Fruit fly (Drosophila melanogaster) whole organism, embryonic: Measurements from ENCODE around the gene gpp.
A peak's percentile ranks its signal among the peaks of the same experiment; 100 is the strongest.

Experiments used
- Ada2b ChIP-seq: fragments of 200-800 bp; sonication (Bioruptor generic); IDR thresholded peaks from 2 replicates; pipeline ENCODE4 v1.3.6; 2022; ENCODE audit warnings: missing biosample characterization, missing genetic modification characterization
- Asciz ChIP-seq: fragments of 200-800 bp; sonication (Bioruptor generic); optimal IDR thresholded peaks from 2 replicates; lab custom pipeline; 2017; ENCODE audit warnings: missing biosample characterization, mild to moderate bottlenecking, missing genetic modification characterization, missing genetic modification reagents
- Atf6 ChIP-seq: fragments of 200-800 bp; sonication (Bioruptor generic); IDR thresholded peaks from 2 replicates; pipeline ENCODE4 v1.3.6; 2022; ENCODE audit warnings: missing biosample characterization, missing genetic modification characterization
- CG11085 ChIP-seq: fragments of 200-800 bp; sonication (Bioruptor generic); IDR thresholded peaks from 2 replicates; pipeline ENCODE4 v1.3.6; 2022; ENCODE audit warnings: missing biosample characterization, missing genetic modification characterization
- CG12236 ChIP-seq: fragments of 200-800 bp; sonication (Bioruptor generic); optimal IDR thresholded peaks from 2 replicates; lab custom pipeline; 2016; ENCODE audit warnings: missing biosample characterization, missing genetic modification characterization
- CG12659 ChIP-seq: fragments of 200-800 bp; sonication (Bioruptor generic); optimal IDR thresholded peaks from 3 replicates; lab custom pipeline; 2017; ENCODE audit warnings: mild to moderate bottlenecking, missing biosample characterization, missing genetic modification reagents, missing genetic modification characterization
- CG13123 ChIP-seq: fragments of 200-800 bp; sonication (Bioruptor generic); optimal IDR thresholded peaks from 2 replicates; lab custom pipeline; 2016; ENCODE audit warnings: missing biosample characterization, missing genetic modification characterization
- CG15011 ChIP-seq: fragments of 200-800 bp; sonication (Bioruptor generic); optimal IDR thresholded peaks from 3 replicates; lab custom pipeline; 2018; ENCODE audit warnings: missing biosample characterization, mild to moderate bottlenecking, missing genetic modification characterization
- CG15073 ChIP-seq: fragments of 200-800 bp; sonication (Bioruptor generic); optimal IDR thresholded peaks from 2 replicates; lab custom pipeline; 2016; ENCODE audit warnings: missing biosample characterization, missing genetic modification characterization
- CG16863 ChIP-seq: fragments of 200-800 bp; sonication (Bioruptor generic); optimal IDR thresholded peaks from 3 replicates; lab custom pipeline; 2016; ENCODE audit warnings: missing biosample characterization, missing genetic modification characterization
- CG17568 ChIP-seq: fragments of 200-800 bp; sonication (Bioruptor generic); optimal IDR thresholded peaks from 2 replicates; lab custom pipeline; 2018; ENCODE audit warnings: missing biosample characterization, mild to moderate bottlenecking, missing genetic modification characterization, moderate library complexity
- CG17802 ChIP-seq: fragments of 200-800 bp; sonication (Bioruptor generic); optimal IDR thresholded peaks from 2 replicates; lab custom pipeline; 2018; ENCODE audit warnings: missing biosample characterization, mild to moderate bottlenecking, missing genetic modification characterization, moderate library complexity
- CG2129 ChIP-seq: fragments of 200-800 bp; sonication (Bioruptor generic); IDR thresholded peaks from 2 replicates; pipeline ENCODE4 v1.3.6; 2022; ENCODE audit warnings: missing biosample characterization, missing genetic modification characterization; ENCODE audit not compliant: partially characterized antibody
- CG30431 ChIP-seq: fragments of 200-800 bp; sonication (Bioruptor generic); optimal IDR thresholded peaks from 2 replicates; lab custom pipeline; 2017; ENCODE audit warnings: missing biosample characterization, missing genetic modification characterization
- CG3065 ChIP-seq: fragments of 200-800 bp; sonication (Bioruptor generic); optimal IDR thresholded peaks from 2 replicates; lab custom pipeline; 2016; ENCODE audit warnings: missing biosample characterization, missing genetic modification characterization
- CG3163 ChIP-seq: fragments of 200-800 bp; sonication (Bioruptor generic); optimal IDR thresholded peaks from 3 replicates; lab custom pipeline; 2016; ENCODE audit warnings: missing biosample characterization, missing genetic modification characterization
- CG33213 ChIP-seq: fragments of 200-800 bp; sonication (Bioruptor generic); optimal IDR thresholded peaks from 3 replicates; lab custom pipeline; 2016; ENCODE audit warnings: missing biosample characterization, missing genetic modification characterization
- CG7271 ChIP-seq: fragments of 200-800 bp; sonication (Bioruptor generic); optimal IDR thresholded peaks from 2 replicates; lab custom pipeline; 2018; ENCODE audit warnings: missing biosample characterization, mild to moderate bottlenecking, missing genetic modification characterization, moderate library complexity
- CG7786 ChIP-seq: fragments of 200-800 bp; sonication (Bioruptor generic); optimal IDR thresholded peaks from 2 replicates; lab custom pipeline; 2016; ENCODE audit warnings: missing biosample characterization, missing genetic modification characterization
- CG9215 ChIP-seq: fragments of 200-800 bp; sonication (Bioruptor generic); IDR thresholded peaks from 2 replicates; pipeline ENCODE4 v1.3.6; 2022; ENCODE audit warnings: missing biosample characterization, missing genetic modification characterization
- CkIIα-i1 ChIP-seq: fragments of 200-800 bp; sonication (Bioruptor generic); IDR thresholded peaks from 2 replicates; pipeline ENCODE4 v1.3.6; 2022; ENCODE audit warnings: missing biosample characterization, missing genetic modification characterization
- Dref ChIP-seq: fragments of 200-800 bp; sonication (Bioruptor generic); IDR thresholded peaks from 2 replicates; pipeline ENCODE4 v1.3.6; 2022; ENCODE audit warnings: missing biosample characterization, missing genetic modification characterization
- Drgx ChIP-seq: fragments of 200-800 bp; sonication (Bioruptor generic); IDR thresholded peaks from 2 replicates; pipeline ENCODE4 v1.3.6; 2022; ENCODE audit warnings: missing biosample characterization, missing genetic modification characterization
- Elba2 ChIP-seq: fragments of 200-800 bp; sonication (Bioruptor generic); optimal IDR thresholded peaks from 3 replicates; lab custom pipeline; 2016; ENCODE audit warnings: missing biosample characterization, missing genetic modification characterization
- GATAe ChIP-seq: fragments of 200-800 bp; sonication (Bioruptor generic); conservative IDR thresholded peaks from 2 replicates; pipeline ENCODE4 v1.3.6; 2022; ENCODE audit warnings: missing biosample characterization, missing genetic modification characterization
- Hey ChIP-seq: fragments of 200-800 bp; sonication (Bioruptor generic); optimal IDR thresholded peaks from 3 replicates; lab custom pipeline; 2018; ENCODE audit warnings: missing biosample characterization, mild to moderate bottlenecking, missing genetic modification characterization
- Hr3 ChIP-seq: fragments of 200-800 bp; sonication (Bioruptor generic); optimal IDR thresholded peaks from 3 replicates; lab custom pipeline; 2016; ENCODE audit warnings: missing biosample characterization, missing genetic modification characterization
- Rx ChIP-seq: fragments of 200-800 bp; sonication (Bioruptor generic); IDR thresholded peaks from 2 replicates; pipeline ENCODE4 v1.3.6; 2022; ENCODE audit warnings: missing biosample characterization, missing genetic modification characterization
- aop ChIP-seq: fragments of 200-800 bp; sonication (Bioruptor generic); IDR thresholded peaks from 2 replicates; pipeline ENCODE4 v1.3.6; 2022; ENCODE audit warnings: missing biosample characterization, missing genetic modification characterization
- az2 ChIP-seq: fragments of 200-800 bp; sonication (Bioruptor generic); optimal IDR thresholded peaks from 3 replicates; lab custom pipeline; 2016; ENCODE audit warnings: missing biosample characterization, missing genetic modification characterization
- bigmax ChIP-seq: fragments of 200-800 bp; sonication (Bioruptor generic); optimal IDR thresholded peaks from 2 replicates; lab custom pipeline; 2018; ENCODE audit warnings: missing biosample characterization, mild to moderate bottlenecking, missing genetic modification characterization
- cas ChIP-seq: fragments of 200-800 bp; sonication (Bioruptor generic); IDR thresholded peaks from 2 replicates; pipeline ENCODE4 v1.3.6; 2022; ENCODE audit warnings: missing biosample characterization, missing genetic modification characterization
- chn ChIP-seq: fragments of 200-800 bp; sonication (Bioruptor generic); optimal IDR thresholded peaks from 2 replicates; lab custom pipeline; 2016; ENCODE audit warnings: missing biosample characterization, missing genetic modification characterization
- ewg ChIP-seq: fragments of 200-800 bp; sonication (Bioruptor generic); optimal IDR thresholded peaks from 3 replicates; lab custom pipeline; 2017; ENCODE audit warnings: mild to moderate bottlenecking, missing biosample characterization, missing genetic modification reagents, missing genetic modification characterization
- fd64A ChIP-seq: fragments of 200-800 bp; sonication (Bioruptor generic); optimal IDR thresholded peaks from 3 replicates; lab custom pipeline; 2018; ENCODE audit warnings: missing biosample characterization, mild to moderate bottlenecking, missing genetic modification characterization
- fu2 ChIP-seq: fragments of 200-800 bp; sonication (Bioruptor generic); optimal IDR thresholded peaks from 2 replicates; lab custom pipeline; 2016; ENCODE audit warnings: missing biosample characterization, missing genetic modification characterization
- gfzf ChIP-seq: fragments of 200-800 bp; sonication (Bioruptor generic); optimal IDR thresholded peaks from 2 replicates; lab custom pipeline; 2016; ENCODE audit warnings: missing biosample characterization, mild to moderate bottlenecking, missing genetic modification characterization, moderate library complexity
- her ChIP-seq: fragments of 200-800 bp; sonication (Bioruptor generic); optimal IDR thresholded peaks from 2 replicates; lab custom pipeline; 2016; ENCODE audit warnings: missing biosample characterization, missing genetic modification characterization
- lilli ChIP-seq: fragments of 200-800 bp; sonication (Bioruptor generic); optimal IDR thresholded peaks from 3 replicates; lab custom pipeline; 2016; ENCODE audit warnings: missing biosample characterization, missing genetic modification characterization
- nom ChIP-seq: fragments of 200-800 bp; sonication (Bioruptor generic); optimal IDR thresholded peaks from 2 replicates; lab custom pipeline; 2017; ENCODE audit warnings: missing biosample characterization, missing genetic modification characterization, mild to moderate bottlenecking, moderate library complexity, missing genetic modification reagents
- pan ChIP-seq, 4 experiments: fragments of >200 bp in 3 of 4; fragments of 200-800 bp in 1 of 4; sonication (Bioruptor generic) in 1 of 4; optimal IDR thresholded peaks in 3 of 4; IDR thresholded peaks in 1 of 4; 2 replicates each; pipeline versions ENCODE4 v1.3.6 to Lab custom; 2017 to 2022; ENCODE audit warnings: missing biosample characterization in 2 of 4, missing genetic modification characterization in 2 of 4, mixed read lengths in 1 of 4
- prd ChIP-seq, 3 experiments: fragments of >200 bp in 2 of 3; fragments of 200-800 bp in 1 of 3; sonication (Bioruptor generic) in 1 of 3; optimal IDR thresholded peaks in 2 of 3; IDR thresholded peaks in 1 of 3; 2 replicates in 2 of 3; 3 replicates in 1 of 3; pipeline versions ENCODE4 v1.3.6 to Lab custom; 2017 to 2022; ENCODE audit warnings: missing biosample characterization in 1 of 3, missing genetic modification characterization in 1 of 3
- sens ChIP-seq: fragments of 200-800 bp; sonication (Bioruptor generic); peaks from one replicate; lab custom pipeline; 2016; ENCODE audit warnings: missing biosample characterization, missing genetic modification characterization
- shn ChIP-seq: fragments of 200-800 bp; sonication (Bioruptor generic); optimal IDR thresholded peaks from 3 replicates; lab custom pipeline; 2016; ENCODE audit warnings: missing biosample characterization, missing genetic modification characterization
- sisA ChIP-seq: fragments of 200-800 bp; sonication (Bioruptor generic); IDR thresholded peaks from 2 replicates; pipeline ENCODE4 v1.3.6; 2022; ENCODE audit warnings: missing biosample characterization, missing genetic modification characterization
- slou ChIP-seq: fragments of 200-800 bp; sonication (Bioruptor generic); optimal IDR thresholded peaks from 3 replicates; lab custom pipeline; 2016; ENCODE audit warnings: missing biosample characterization, missing genetic modification characterization
- tap ChIP-seq: fragments of 200-800 bp; optimal IDR thresholded peaks from 3 replicates; lab custom pipeline; 2019; ENCODE audit warnings: missing biosample characterization, mild to moderate bottlenecking, missing genetic modification characterization, moderate library complexity
- tio ChIP-seq: fragments of 200-800 bp; sonication (Bioruptor generic); optimal IDR thresholded peaks from 2 replicates; lab custom pipeline; 2017; ENCODE audit warnings: missing biosample characterization, missing genetic modification characterization, inconsistent platforms
- tll ChIP-seq, 2 experiments: fragments of 200-800 bp in 1 of 2; fragments of >200 bp in 1 of 2; sonication (Bioruptor generic) in 1 of 2; optimal IDR thresholded peaks; 2 replicates each; lab custom pipeline; 2017 to 2019; ENCODE audit warnings: missing biosample characterization in 2 of 2, missing genetic modification characterization in 2 of 2, mild to moderate bottlenecking in 1 of 2, moderate library complexity in 1 of 2
- tx ChIP-seq: fragments of 200-800 bp; sonication (Bioruptor generic); optimal IDR thresholded peaks from 2 replicates; lab custom pipeline; 2016; ENCODE audit warnings: missing biosample characterization, missing genetic modification characterization
- vfl ChIP-seq: fragments of 200-800 bp; sonication (Bioruptor generic); optimal IDR thresholded peaks from 2 replicates; lab custom pipeline; 2016; ENCODE audit warnings: missing biosample characterization, missing genetic modification characterization

Gene gpp

dm6 chr3R:6457055-6457391, 50.4 kb downstream of the gpp start, which contains the start of gene Zif (continued):
- TF ChIP-seq CG2129 (GFP tag; lab: Robert Waterston, UW) (no peak), fd64A (GFP tag; lab: Kevin White, UChicago) (no peak), Hr3 (peak; percentile 33), prd (optimal IDR thresholded peaks at IDR 0.05; lab: Kevin White, UChicago) (no peak), prd (GFP tag; IDR thresholded peaks at IDR 0.05; lab: Robert Waterston, UW) (peak; percentile 32; the same call in 1 of the 3 replicates), shn (GFP tag; lab: Kevin White, UChicago) (peak; percentile 50), Atf6 (0 out of 2 replicates have a peak, but pooled peaks have one; percentile 19), CG3065 (GFP tag; lab: Kevin White, UChicago) (no peak), CG7271 (tag; lab: Kevin White, UChicago) (no peak), cas (GFP tag; lab: Robert Waterston, UW) (0 out of 2 replicates have a peak, but pooled peaks have one; percentile 48), GATAe (no peak), CG11085 (GFP tag; lab: Robert Waterston, UW) (peak; percentile 56), nom (GFP tag; lab: Kevin White, UChicago) (no peak), CG15073 (no peak), CG17568 (GFP tag; lab: Kevin White, UChicago) (no peak), bigmax (GFP tag; lab: Kevin White, UChicago) (peak; percentile 21), CkIIα-i1 (GFP tag; lab: Robert Waterston, UW) (no peak), sisA (GFP tag; lab: Robert Waterston, UW) (peak; percentile 43; the same call in 1 of the 2 replicates), vfl (GFP tag; lab: Kevin White, UChicago) (peak; percentile 38), fu2 (peak; percentile 69), CG7786 (peak; percentile 54), tio (no peak), chn (GFP tag; lab: Kevin White, UChicago) (peak; percentile 2), CG9215 (GFP tag; lab: Robert Waterston, UW) (peak; percentile 28; the same call in 1 of the 2 replicates), CG15011 (no peak), ewg (GFP tag; lab: Kevin White, UChicago) (no peak), Rx (GFP tag; lab: Robert Waterston, UW) (peak; percentile 52; the same call in 1 of the 2 replicates), sens (peak; percentile 53), slou (no peak), CG13123 (no peak), Ada2b (GFP tag; lab: Robert Waterston, UW) (no peak), CG17802 (tag; lab: Kevin White, UChicago) (peak; percentile 31), CG12659 (peak; percentile 51), tap (no peak), tx (GFP tag; lab: Kevin White, UChicago) (peak; percentile 31), aop (GFP tag; lab: Robert Waterston, UW) (no peak), CG30431 (GFP tag; lab: Kevin White, UChicago) (peak; percentile 37), tll (GFP tag; optimal IDR thresholded peaks at IDR 0.05; lab: Kevin White, UChicago) (no peak), Hey (no peak), lilli (GFP tag; lab: Kevin White, UChicago) (peak; percentile 63), Dref (GFP tag; lab: Robert Waterston, UW) (peak; percentile 54), pan (optimal IDR thresholded peaks at IDR 0.05; lab: Kevin White, UChicago) (no peak), pan (GFP tag; optimal IDR thresholded peaks at IDR 0.05 in 1 of 2, IDR thresholded peaks at IDR 0.05 in 1 of 2) (peak in 1 of 2 experiments; percentile 41), CG16863 (GFP tag; lab: Kevin White, UChicago) (no peak), az2 (peak; percentile 46), CG33213 (GFP tag; lab: Kevin White, UChicago) (peak; percentile 36), CG3163 (GFP tag; lab: Kevin White, UChicago) (peak; percentile 21), her (GFP tag; lab: Kevin White, UChicago) (peak; percentile 41), Asciz (no peak), CG12236 (no peak), Elba2 (GFP tag; lab: Kevin White, UChicago) (no peak), Drgx (GFP tag; lab: Robert Waterston, UW) (0 out of 2 replicates have a peak, but pooled peaks have one; percentile 30), gfzf (GFP tag; lab: Kevin White, UChicago) (no peak)
